Worm (Caenorhabditis elegans) whole organism, L3 larva: ENCODE data around the gene clec-173.

ENCODE experiments used
- R02D3.7 ChIP-seq: fragments of 150-350 bp; optimal IDR thresholded peaks from 2 replicates; lab custom pipeline; 2014; ENCODE audit warnings: missing biosample characterization, missing genetic modification characterization
- egl-27 ChIP-seq: sonication (generic microtip); optimal IDR thresholded peaks from 4 replicates; lab custom pipeline; 2017; ENCODE audit warnings: missing biosample characterization, missing genetic modification reagents, missing genetic modification characterization

DNA sequence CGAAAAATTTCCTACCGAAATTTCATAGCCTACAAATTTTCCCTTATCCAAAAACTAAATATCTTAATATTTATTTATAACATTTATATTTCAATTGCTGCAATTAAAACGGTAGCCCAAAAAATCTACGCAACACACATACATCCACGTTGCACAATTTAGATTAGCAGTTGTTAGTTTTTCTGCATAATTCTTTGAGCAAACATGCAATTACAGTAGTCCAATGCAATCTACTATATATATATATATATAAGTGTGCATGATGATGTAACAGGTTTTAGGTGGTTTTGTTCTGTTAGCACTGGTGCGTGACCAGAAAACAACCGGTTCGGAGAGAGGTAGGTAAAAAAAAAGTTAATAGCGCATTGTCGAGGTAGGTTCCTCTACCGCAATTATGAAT, 3.9 kb upstream of the clec-173 start:
- TF ChIP-seq R02D3.7 (tag; lab: Kevin White, UChicago) = no peak
- no peak for TF ChIP-seq egl-27 (tag; lab: Kevin White, UChicago)
